Worm (Caenorhabditis elegans): ENCODE data around the gene kin-4.

kin-4 gene

ce11 chrIV:11479095-11479494 lies 53.6 kb downstream of the kin-4 start, which contains the start of gene catp-8 (continued):
- TF ChIP-seq zag-1 (tag; optimal IDR thresholded peaks at IDR 0.05) (no peak), sdz-12 (GFP tag; optimal IDR thresholded peaks at IDR 0.05) (no peak), fos-1 (tag; optimal IDR thresholded peaks at IDR 0.05) (no peak), lin-38 (GFP tag; IDR thresholded peaks at IDR 0.05) (peak; percentile 46), Y75B8A.6 (GFP tag; IDR thresholded peaks at IDR 0.05) (no peak), nhr-237 (tag; optimal IDR thresholded peaks at IDR 0.05) (no peak), arid-1 (GFP tag; conservative IDR thresholded peaks at IDR 0.05) (peak; percentile 65; the same call in 1 of the 2 replicates)

DNA sequence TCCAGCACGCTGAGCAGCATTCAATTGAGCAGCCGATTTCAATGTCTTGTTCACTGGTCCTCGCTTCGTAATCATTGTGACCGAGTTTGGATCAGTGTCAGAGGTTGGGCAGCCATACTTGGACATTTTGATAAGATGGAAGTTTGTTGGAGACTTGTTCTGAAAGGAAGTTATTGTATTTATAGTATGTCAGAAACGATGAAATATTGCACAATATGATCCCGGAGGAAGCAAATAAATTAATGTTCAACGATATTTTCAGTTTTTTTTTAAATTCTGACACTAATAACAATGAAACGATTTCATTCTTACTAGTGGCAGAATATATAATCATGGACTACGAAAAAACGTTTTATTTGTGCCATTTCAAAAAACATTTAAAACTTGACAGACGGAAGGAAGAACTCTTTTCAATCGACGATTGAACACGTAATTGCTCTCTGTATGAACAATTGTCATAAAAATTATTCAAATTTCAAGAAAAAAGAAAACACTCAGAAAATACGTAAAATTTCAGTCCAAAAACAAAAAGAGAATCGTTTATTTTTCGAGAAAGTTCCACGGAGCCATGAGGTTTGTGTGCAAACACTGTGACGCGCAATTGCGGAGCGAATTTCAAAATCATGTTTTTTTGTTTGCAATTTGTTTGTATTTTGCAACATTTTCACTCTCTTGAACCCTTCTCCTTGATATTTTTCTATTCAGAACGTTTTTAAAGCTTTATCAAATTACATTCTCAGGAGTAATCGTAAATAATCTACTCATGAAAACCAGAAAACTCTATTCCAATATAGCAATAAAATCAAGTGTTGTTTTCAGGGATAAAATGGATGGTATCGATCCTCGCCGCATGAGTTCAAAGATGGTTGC lies 54.7 kb downstream of the kin-4 start, which contains the start of the genes mbf-1 and nse-4:
mbf-1 (minus strand) TSS at position 343 of the 870 bp plus-strand sequence.
nse-4 (plus strand) TSS at position 820 of the 870 bp plus-strand sequence.
- no peak for TF ChIP-seq ceh-44 (GFP tag; IDR thresholded peaks at IDR 0.05)
- TF ChIP-seq zfp-3 (GFP tag; conservative IDR thresholded peaks at IDR 0.05), result no peak
- no peak for TF ChIP-seq unc-130 (GFP tag; optimal IDR thresholded peaks at IDR 0.05)
- TF ChIP-seq dmd-9 (GFP tag; IDR thresholded peaks at IDR 0.05), result no peak
- TF ChIP-seq F37D6.2 (tag; optimal IDR thresholded peaks at IDR 0.05), result no peak
- TF ChIP-seq nhr-42 (GFP tag; IDR thresholded peaks at IDR 0.05), result no peak
- TF ChIP-seq zip-2 (tag; optimal IDR thresholded peaks at IDR 0.05), result peak; percentile 73
- TF ChIP-seq dmd-6 (GFP tag; IDR thresholded peaks at IDR 0.05), result peak; percentile 37; the same call in 1 of the 2 replicates
- TF ChIP-seq ceh-20 (GFP tag; IDR thresholded peaks at IDR 0.05), result no peak
- TF ChIP-seq nhr-237 (tag; optimal IDR thresholded peaks at IDR 0.05), result no peak
- TF ChIP-seq nhr-6 (tag; optimal IDR thresholded peaks at IDR 0.05), result no peak
- TF ChIP-seq rbr-2 (tag; optimal IDR thresholded peaks at IDR 0.05), result peak; percentile 59
- TF ChIP-seq nhr-102 (tag; optimal IDR thresholded peaks at IDR 0.05), result no peak
- TF ChIP-seq attf-4 (tag; optimal IDR thresholded peaks at IDR 0.05), result no peak
- no peak for TF ChIP-seq Y75B8A.6 (GFP tag; IDR thresholded peaks at IDR 0.05)
- 0 out of 2 replicates have a peak, but pooled peaks have one; percentile 10 for TF ChIP-seq ctbp-1 (GFP tag; IDR thresholded peaks at IDR 0.05)
- no peak for TF ChIP-seq tra-1 (GFP tag; IDR thresholded peaks at IDR 0.05)
- no peak for TF ChIP-seq daf-12 (tag; optimal IDR thresholded peaks at IDR 0.05)
- no peak for TF ChIP-seq lin-15B (tag; optimal IDR thresholded peaks at IDR 0.05)
- TF ChIP-seq T26A8.4 (GFP tag; IDR thresholded peaks at IDR 0.05), result no peak
- no peak for TF ChIP-seq nhr-41 (GFP tag; IDR thresholded peaks at IDR 0.05)
- no peak for TF ChIP-seq zag-1 (tag; optimal IDR thresholded peaks at IDR 0.05)
- TF ChIP-seq lsy-2 (tag; optimal IDR thresholded peaks at IDR 0.05), result peak in 1 of 2 experiments; percentile 78
- TF ChIP-seq daf-8 (GFP tag; IDR thresholded peaks at IDR 0.05), result no peak
- no peak for TF ChIP-seq arid-1 (GFP tag; conservative IDR thresholded peaks at IDR 0.05)
- TF ChIP-seq nhr-11 (tag; optimal IDR thresholded peaks at IDR 0.05), result peak; percentile 0
- TF ChIP-seq nhr-28 (tag; optimal IDR thresholded peaks at IDR 0.05), result peak; percentile 23
- no peak for TF ChIP-seq snpc-1.2 (GFP tag; IDR thresholded peaks at IDR 0.05)
- peak; percentile 69 for TF ChIP-seq lin-38 (GFP tag; IDR thresholded peaks at IDR 0.05)
- TF ChIP-seq pqm-1 (tag; optimal IDR thresholded peaks at IDR 0.05), result no peak
- no peak for TF ChIP-seq jun-1 (tag; optimal IDR thresholded peaks at IDR 0.05)
- no peak for TF ChIP-seq ceh-28 (tag; optimal IDR thresholded peaks at IDR 0.05)
- no peak for TF ChIP-seq duxl-1 (tag; optimal IDR thresholded peaks at IDR 0.05; ENCODE audit: poor library complexity)
- TF ChIP-seq mes-2 (tag; optimal IDR thresholded peaks at IDR 0.05; ENCODE audit: poor library complexity, severe bottlenecking), result peak; percentile 69
- TF ChIP-seq spr-3 (GFP tag; optimal IDR thresholded peaks at IDR 0.05), result no peak
- no peak for TF ChIP-seq F49E8.2 (tag; optimal IDR thresholded peaks at IDR 0.05; ENCODE audit: borderline replicate concordance)
- no peak for TF ChIP-seq vab-7 (GFP tag; IDR thresholded peaks at IDR 0.05)
- TF ChIP-seq tag-97 (GFP tag; IDR thresholded peaks at IDR 0.05), result no peak
- TF ChIP-seq unc-62 (GFP tag; optimal IDR thresholded peaks at IDR 0.05 in 1 of 2), result peak in 1 of 2 experiments; percentile 55
- TF ChIP-seq unc-62 (tag; optimal IDR thresholded peaks at IDR 0.05), result no peak
- TF ChIP-seq fos-1 (tag; optimal IDR thresholded peaks at IDR 0.05), result no peak
- peak; percentile 70 for TF ChIP-seq dve-1 (tag; optimal IDR thresholded peaks at IDR 0.05; ENCODE audit: insufficient read depth)
- no peak for TF ChIP-seq ces-1 (GFP tag; optimal IDR thresholded peaks at IDR 0.05)
- TF ChIP-seq lir-3 (tag; optimal IDR thresholded peaks at IDR 0.05), result no peak
- no peak for TF ChIP-seq Y48G9A.11 (GFP tag; IDR thresholded peaks at IDR 0.05)
- TF ChIP-seq unc-39 (tag; optimal IDR thresholded peaks at IDR 0.05), result no peak

All from whole organism, L4 larva.